Worm (Caenorhabditis elegans): ENCODE measurements around the gene cnt-2.

- TF ChIP-seq lsy-2 (tag; optimal IDR thresholded peaks at IDR 0.05) (no peak), ceh-16 (tag; optimal IDR thresholded peaks at IDR 0.05) (no peak), sma-9 (GFP tag; optimal IDR thresholded peaks at IDR 0.05) (no peak), sma-9 (tag; optimal IDR thresholded peaks at IDR 0.05) (no peak), F13H6.1 (tag; optimal IDR thresholded peaks at IDR 0.05) (no peak), sem-4 (tag; optimal IDR thresholded peaks at IDR 0.05) (no peak), nhr-77 (tag; optimal IDR thresholded peaks at IDR 0.05) (no peak), nhr-11 (tag; optimal IDR thresholded peaks at IDR 0.05) (no peak), snpc-4 (tag; optimal IDR thresholded peaks at IDR 0.05) (no peak)
Observed at ce11 chrIII:10691019-10691418, 36.2 kb downstream of the cnt-2 start, which contains the start of gene Y39A1A.17.

Measured in whole organism, L2 larva.